Worm (Caenorhabditis elegans): Measurements from ENCODE around the gene gfl-1.
A peak's percentile ranks its signal among the peaks of the same experiment; 100 is the strongest.

gfl-1 gene

ce11 chrIV:11489610-11490339 lies 31.3 kb upstream of the gfl-1 start (continued):
- TF ChIP-seq sptf-1 (tag; optimal IDR thresholded peaks at IDR 0.05): no peak
- no peak for TF ChIP-seq elt-2 (tag; optimal IDR thresholded peaks at IDR 0.05)
- peak; percentile 51; the same call in 1 of the 2 replicates for TF ChIP-seq grh-1 (GFP tag; IDR thresholded peaks at IDR 0.05)
- no peak for TF ChIP-seq isw-1 (GFP tag; IDR thresholded peaks at IDR 0.05)
- TF ChIP-seq mef-2 (tag; optimal IDR thresholded peaks at IDR 0.05): no peak
- TF ChIP-seq snpc-4 (tag; optimal IDR thresholded peaks at IDR 0.05): peak; percentile 3
- TF ChIP-seq unc-30 (tag; optimal IDR thresholded peaks at IDR 0.05): no peak
- no peak for TF ChIP-seq ces-1 (GFP tag; optimal IDR thresholded peaks at IDR 0.05)
- peak; percentile 13 for TF ChIP-seq xbp-1 (tag; optimal IDR thresholded peaks at IDR 0.05)
- TF ChIP-seq ceh-88 (GFP tag; IDR thresholded peaks at IDR 0.05): no peak
- TF ChIP-seq nhr-90 (tag; optimal IDR thresholded peaks at IDR 0.05; ENCODE audit: poor library complexity): peak; percentile 53
- no peak for TF ChIP-seq egl-13 (tag; optimal IDR thresholded peaks at IDR 0.05)
- TF ChIP-seq nhr-85 (tag): peak; percentile 98
- no peak for TF ChIP-seq Y116A8C.19 (tag; optimal IDR thresholded peaks at IDR 0.05; ENCODE audit: borderline replicate concordance)
- no peak for TF ChIP-seq aha-1 (tag; optimal IDR thresholded peaks at IDR 0.05)
- TF ChIP-seq nhr-237 (tag; optimal IDR thresholded peaks at IDR 0.05): no peak
- no peak for TF ChIP-seq C04F5.9 (tag; optimal IDR thresholded peaks at IDR 0.05)
- TF ChIP-seq skn-1 (tag; optimal IDR thresholded peaks at IDR 0.05): peak; percentile 6
- no peak for TF ChIP-seq unc-62 (GFP tag; optimal IDR thresholded peaks at IDR 0.05)
- TF ChIP-seq snu-23 (GFP tag; optimal IDR thresholded peaks at IDR 0.05): peak; percentile 84
- no peak for TF ChIP-seq pax-3 (tag; optimal IDR thresholded peaks at IDR 0.05)
- TF ChIP-seq ceh-63 (GFP tag; optimal IDR thresholded peaks at IDR 0.05): no peak
- no peak for TF ChIP-seq ceh-82 (tag; optimal IDR thresholded peaks at IDR 0.05)
- no peak for TF ChIP-seq ama-1 (optimal IDR thresholded peaks at IDR 0.05)
- TF ChIP-seq lsy-2 (tag; optimal IDR thresholded peaks at IDR 0.05): peak; percentile 26 to 69
- TF ChIP-seq pag-3 (tag; optimal IDR thresholded peaks at IDR 0.05; ENCODE audit: borderline replicate concordance, insufficient read depth): peak; percentile 4
- TF ChIP-seq unc-86 (tag; optimal IDR thresholded peaks at IDR 0.05): no peak
- peak; percentile 73 for TF ChIP-seq mep-1 (tag; optimal IDR thresholded peaks at IDR 0.05)
- no peak for TF ChIP-seq lin-15B (tag; optimal IDR thresholded peaks at IDR 0.05)
- TF ChIP-seq fkh-4 (tag; optimal IDR thresholded peaks at IDR 0.05; ENCODE audit: borderline replicate concordance): no peak
- TF ChIP-seq lin-13 (GFP tag; optimal IDR thresholded peaks at IDR 0.05): peak; percentile 36
- TF ChIP-seq hlh-17 (GFP tag; optimal IDR thresholded peaks at IDR 0.05; ENCODE audit: borderline replicate concordance): no peak
- TF ChIP-seq hpl-2 (GFP tag; optimal IDR thresholded peaks at IDR 0.05): no peak
- TF ChIP-seq egl-27 (tag; optimal IDR thresholded peaks at IDR 0.05): no peak
- TF ChIP-seq efl-1 (optimal IDR thresholded peaks at IDR 0.05): peak; percentile 28 to 33
- peak in 1 of 2 experiments; percentile 87 for TF ChIP-seq efl-1 (GFP tag; optimal IDR thresholded peaks at IDR 0.05 in 1 of 2)
- TF ChIP-seq lin-35 (GFP tag; optimal IDR thresholded peaks at IDR 0.05): peak; percentile 17 to 65
- TF ChIP-seq rnt-1 (tag; optimal IDR thresholded peaks at IDR 0.05): peak; percentile 47
- peak; percentile 55 for TF ChIP-seq blmp-1 (tag; optimal IDR thresholded peaks at IDR 0.05)
- no peak for TF ChIP-seq nhr-12 (tag; optimal IDR thresholded peaks at IDR 0.05)
- no peak for TF ChIP-seq mab-9 (GFP tag; IDR thresholded peaks at IDR 0.05)
- TF ChIP-seq nhr-19 (GFP tag; conservative IDR thresholded peaks at IDR 0.05): peak; percentile 56
- TF ChIP-seq elt-3 (tag; optimal IDR thresholded peaks at IDR 0.05): peak in 5 of 6 experiments; percentile 1 to 84 (median 64)

ce11 chrIV:11491422-11491821 lies 29.7 kb upstream of the gfl-1 start:
- TF ChIP-seq ztf-11 (tag; optimal IDR thresholded peaks at IDR 0.05) (no peak), lin-14 (GFP tag; optimal IDR thresholded peaks at IDR 0.05) (peak; percentile 85), nhr-19 (GFP tag; conservative IDR thresholded peaks at IDR 0.05) (peak; percentile 36; the same call in 1 of the 2 replicates), nhr-77 (tag; optimal IDR thresholded peaks at IDR 0.05) (no peak), grh-1 (GFP tag; IDR thresholded peaks at IDR 0.05) (peak; percentile 46; the same call in 1 of the 2 replicates), lin-13 (GFP tag; optimal IDR thresholded peaks at IDR 0.05) (no peak), nhr-85 (tag) (peak; percentile 98), nhr-12 (tag; optimal IDR thresholded peaks at IDR 0.05) (no peak), lin-35 (GFP tag; optimal IDR thresholded peaks at IDR 0.05) (peak; percentile 9 to 54), sox-4 (tag; optimal IDR thresholded peaks at IDR 0.05) (no peak), sptf-1 (tag; optimal IDR thresholded peaks at IDR 0.05) (no peak), elt-2 (tag; optimal IDR thresholded peaks at IDR 0.05) (no peak), blmp-1 (tag; optimal IDR thresholded peaks at IDR 0.05) (peak; percentile 94), efl-1 (optimal IDR thresholded peaks at IDR 0.05) (peak in 1 of 2 experiments; percentile 0), efl-1 (GFP tag; optimal IDR thresholded peaks at IDR 0.05 in 1 of 2) (peak in 1 of 2 experiments; percentile 35), pqm-1 (tag; optimal IDR thresholded peaks at IDR 0.05) (no peak), nhr-71 (tag; optimal IDR thresholded peaks at IDR 0.05) (peak; percentile 74), snpc-4 (tag; optimal IDR thresholded peaks at IDR 0.05) (no peak), dpl-1 (GFP tag; optimal IDR thresholded peaks at IDR 0.05) (peak in 1 of 3 experiments; percentile 3), mep-1 (tag; optimal IDR thresholded peaks at IDR 0.05) (peak; percentile 33), nhr-90 (tag; optimal IDR thresholded peaks at IDR 0.05; ENCODE audit: poor library complexity) (peak; percentile 69)
